Fruit fly (Drosophila melanogaster) whole organism, embryonic: ENCODE results near the gene CG9733.

Source experiments
- Adf1 ChIP-seq: fragments of 200-800 bp; sonication (Bioruptor generic); IDR thresholded peaks from 2 replicates; pipeline ENCODE4 v1.3.6; 2022; ENCODE audit warnings: missing biosample characterization, missing genetic modification characterization
- Antp ChIP-seq: fragments of 200-800 bp; sonication (Bioruptor generic); optimal IDR thresholded peaks from 3 replicates; lab custom pipeline; 2016; ENCODE audit warnings: missing biosample characterization, missing genetic modification characterization
- Atf3 ChIP-seq: fragments of 200-800 bp; sonication (Bioruptor generic); optimal IDR thresholded peaks from 3 replicates; lab custom pipeline; 2016; ENCODE audit warnings: missing biosample characterization, missing genetic modification characterization
- CG12071 ChIP-seq: fragments of 200-800 bp; sonication (Bioruptor generic); optimal IDR thresholded peaks from 3 replicates; lab custom pipeline; 2018; ENCODE audit warnings: missing biosample characterization, mild to moderate bottlenecking, missing genetic modification characterization
- CG14860 ChIP-seq: fragments of 200-800 bp; sonication (Bioruptor generic); IDR thresholded peaks from 3 replicates; pipeline ENCODE4 v1.3.6; 2022; ENCODE audit warnings: missing biosample characterization, missing genetic modification characterization; ENCODE audit not compliant: partially characterized antibody
- CG15269 ChIP-seq: fragments of 200-800 bp; sonication (Bioruptor generic); optimal IDR thresholded peaks from 2 replicates; lab custom pipeline; 2018; ENCODE audit warnings: missing biosample characterization, mild to moderate bottlenecking, missing genetic modification characterization, moderate library complexity
- CG18599 ChIP-seq: fragments of 200-800 bp; sonication (Bioruptor generic); optimal IDR thresholded peaks from 3 replicates; lab custom pipeline; 2017; ENCODE audit warnings: missing biosample characterization, missing genetic modification characterization, mild to moderate bottlenecking, moderate library complexity, missing genetic modification reagents
- CG2120 ChIP-seq: fragments of 200-800 bp; sonication (Bioruptor generic); optimal IDR thresholded peaks from 3 replicates; lab custom pipeline; 2016; ENCODE audit warnings: missing biosample characterization, missing genetic modification characterization
- CG2875 ChIP-seq: fragments of 200-800 bp; sonication (Bioruptor generic); optimal IDR thresholded peaks from 2 replicates; lab custom pipeline; 2017; ENCODE audit warnings: missing biosample characterization, mild to moderate bottlenecking, missing genetic modification characterization, missing genetic modification reagents
- CG34224 ChIP-seq: fragments of 200-800 bp; sonication (Bioruptor generic); IDR thresholded peaks from 3 replicates; pipeline ENCODE4 v1.3.6; 2022; ENCODE audit warnings: missing biosample characterization, missing genetic modification characterization; ENCODE audit not compliant: partially characterized antibody
- CG3847 ChIP-seq: fragments of 200-800 bp; sonication (Bioruptor generic); IDR thresholded peaks from 2 replicates; pipeline ENCODE4 v1.3.6; 2022; ENCODE audit warnings: missing biosample characterization, missing genetic modification characterization
- CG4360 ChIP-seq: fragments of 200-800 bp; sonication (Bioruptor generic); IDR thresholded peaks from 2 replicates; pipeline ENCODE4 v1.3.6; 2022; ENCODE audit warnings: missing biosample characterization, missing genetic modification characterization
- CG5180 ChIP-seq: fragments of 200-800 bp; sonication (Bioruptor generic); optimal IDR thresholded peaks from 3 replicates; lab custom pipeline; 2017; ENCODE audit warnings: missing biosample characterization, missing genetic modification characterization, mild to moderate bottlenecking, moderate library complexity, missing genetic modification reagents
- CG6654 ChIP-seq: fragments of 200-800 bp; sonication (Bioruptor generic); optimal IDR thresholded peaks from 2 replicates; lab custom pipeline; 2017; ENCODE audit warnings: missing biosample characterization, mild to moderate bottlenecking, missing genetic modification characterization
- CG7839 ChIP-seq: fragments of 200-800 bp; sonication (Bioruptor generic); optimal IDR thresholded peaks from 3 replicates; lab custom pipeline; 2018; ENCODE audit warnings: missing biosample characterization, mild to moderate bottlenecking, missing genetic modification characterization, moderate library complexity
- CG8478 ChIP-seq: fragments of >200 bp; optimal IDR thresholded peaks from 2 replicates; lab custom pipeline; 2018
- CG8924 ChIP-seq: fragments of 200-800 bp; optimal IDR thresholded peaks from 3 replicates; lab custom pipeline; 2019; ENCODE audit warnings: missing biosample characterization, mild to moderate bottlenecking, missing genetic modification characterization, moderate library complexity
- CoRest ChIP-seq: fragments of 200-800 bp; sonication (Bioruptor generic); optimal IDR thresholded peaks from 3 replicates; lab custom pipeline; 2018; ENCODE audit warnings: missing biosample characterization, mild to moderate bottlenecking, missing genetic modification characterization, moderate library complexity
- Ets97D ChIP-seq: fragments of 200-800 bp; sonication (Bioruptor generic); optimal IDR thresholded peaks from 3 replicates; lab custom pipeline; 2016; ENCODE audit warnings: missing biosample characterization, missing genetic modification characterization
- Fer2 ChIP-seq: fragments of 200-800 bp; sonication (Bioruptor generic); optimal IDR thresholded peaks from 2 replicates; lab custom pipeline; 2018; ENCODE audit warnings: missing biosample characterization, mild to moderate bottlenecking, missing genetic modification characterization, moderate library complexity
- Hr3 ChIP-seq: fragments of 200-800 bp; sonication (Bioruptor generic); optimal IDR thresholded peaks from 3 replicates; lab custom pipeline; 2016; ENCODE audit warnings: missing biosample characterization, missing genetic modification characterization
- Hsf ChIP-seq: fragments of 200-800 bp; sonication (Bioruptor generic); optimal IDR thresholded peaks from 3 replicates; lab custom pipeline; 2016; ENCODE audit warnings: missing biosample characterization, missing genetic modification characterization
- Mad ChIP-seq: fragments of 200-800 bp; sonication (Bioruptor generic); optimal IDR thresholded peaks from 2 replicates; lab custom pipeline; 2016; ENCODE audit warnings: missing biosample characterization, missing genetic modification characterization
- Nf-YB ChIP-seq: fragments of 200-800 bp; sonication (Bioruptor generic); optimal IDR thresholded peaks from 3 replicates; lab custom pipeline; 2019; ENCODE audit warnings: missing biosample characterization, mild to moderate bottlenecking, missing genetic modification characterization, moderate library complexity
- Nf-YC ChIP-seq: fragments of 200-800 bp; optimal IDR thresholded peaks from 3 replicates; lab custom pipeline; 2019; ENCODE audit warnings: missing biosample characterization, mild to moderate bottlenecking, missing genetic modification characterization, moderate library complexity
- Ssrp ChIP-seq: fragments of 200-800 bp; sonication (Bioruptor generic); optimal IDR thresholded peaks from 2 replicates; lab custom pipeline; 2018; ENCODE audit warnings: missing biosample characterization, mild to moderate bottlenecking, missing genetic modification characterization, moderate library complexity
- Stat92E ChIP-seq, 3 experiments: fragments of >200 bp in 2 of 3; fragments of 200-800 bp in 1 of 3; sonication (Bioruptor generic) in 1 of 3; optimal IDR thresholded peaks; 2 replicates each; lab custom pipeline; 2017 to 2019; ENCODE audit warnings: missing biosample characterization in 3 of 3, missing genetic modification characterization in 3 of 3, mild to moderate bottlenecking in 1 of 3, moderate library complexity in 1 of 3
- Vsx1 ChIP-seq: fragments of 200-800 bp; sonication (Bioruptor generic); optimal IDR thresholded peaks from 2 replicates; lab custom pipeline; 2017; ENCODE audit warnings: missing biosample characterization, mild to moderate bottlenecking, missing genetic modification characterization, missing genetic modification reagents
- Xrp1 ChIP-seq: fragments of 200-800 bp; sonication (Bioruptor generic); IDR thresholded peaks from 2 replicates; pipeline ENCODE4 v1.3.6; 2022; ENCODE audit warnings: missing biosample characterization, missing genetic modification characterization
- ato ChIP-seq: fragments of 200-800 bp; sonication (Bioruptor generic); IDR thresholded peaks from 2 replicates; pipeline ENCODE4 v1.3.6; 2022; ENCODE audit warnings: missing biosample characterization, missing genetic modification characterization; ENCODE audit not compliant: partially characterized antibody
- az2 ChIP-seq: fragments of 200-800 bp; sonication (Bioruptor generic); optimal IDR thresholded peaks from 3 replicates; lab custom pipeline; 2016; ENCODE audit warnings: missing biosample characterization, missing genetic modification characterization
- bbx ChIP-seq: fragments of 200-800 bp; sonication (Bioruptor generic); IDR thresholded peaks from 2 replicates; pipeline ENCODE4 v1.3.6; 2022; ENCODE audit warnings: missing biosample characterization, missing genetic modification characterization; ENCODE audit not compliant: partially characterized antibody
- cato ChIP-seq: fragments of 200-800 bp; sonication (Bioruptor generic); optimal IDR thresholded peaks from 2 replicates; lab custom pipeline; 2016; ENCODE audit warnings: missing biosample characterization, missing genetic modification characterization, borderline replicate concordance
- chinmo ChIP-seq: fragments of 200-800 bp; sonication (Bioruptor generic); IDR thresholded peaks from 4 replicates; pipeline ENCODE4 v1.3.6; 2022; ENCODE audit warnings: missing biosample characterization, missing genetic modification characterization; ENCODE audit not compliant: partially characterized antibody
- crc ChIP-seq: fragments of 200-800 bp; sonication (Bioruptor generic); optimal IDR thresholded peaks from 2 replicates; lab custom pipeline; 2016; ENCODE audit warnings: missing biosample characterization, missing genetic modification characterization
- crol ChIP-seq: fragments of 200-800 bp; sonication (Bioruptor generic); IDR thresholded peaks from 2 replicates; pipeline ENCODE4 v1.3.6; 2022; ENCODE audit warnings: missing biosample characterization, missing genetic modification characterization
- esg ChIP-seq: fragments of 200-800 bp; sonication (Bioruptor generic); conservative IDR thresholded peaks from 2 replicates; pipeline ENCODE4 v1.3.6; 2022; ENCODE audit warnings: missing biosample characterization, missing genetic modification characterization
- ewg ChIP-seq: fragments of 200-800 bp; sonication (Bioruptor generic); optimal IDR thresholded peaks from 3 replicates; lab custom pipeline; 2017; ENCODE audit warnings: mild to moderate bottlenecking, missing biosample characterization, missing genetic modification reagents, missing genetic modification characterization
- fd64A ChIP-seq: fragments of 200-800 bp; sonication (Bioruptor generic); optimal IDR thresholded peaks from 3 replicates; lab custom pipeline; 2018; ENCODE audit warnings: missing biosample characterization, mild to moderate bottlenecking, missing genetic modification characterization
- gce ChIP-seq: fragments of 200-800 bp; sonication (Bioruptor generic); IDR thresholded peaks from 3 replicates; pipeline ENCODE4 v1.3.6; 2022; ENCODE audit warnings: missing biosample characterization, missing genetic modification characterization
- h ChIP-seq: fragments of >200 bp; optimal IDR thresholded peaks from 2 replicates; lab custom pipeline; 2017
- hbn ChIP-seq: fragments of 200-800 bp; sonication (Bioruptor generic); IDR thresholded peaks from 2 replicates; pipeline ENCODE4 v1.3.6; 2022; ENCODE audit warnings: missing biosample characterization, missing genetic modification characterization; ENCODE audit not compliant: partially characterized antibody
- klu ChIP-seq: fragments of 200-800 bp; sonication (Bioruptor generic); IDR thresholded peaks from 2 replicates; pipeline ENCODE4 v1.3.6; 2022; ENCODE audit warnings: missing biosample characterization, missing genetic modification characterization
- mld ChIP-seq: fragments of 200-800 bp; sonication (Bioruptor generic); IDR thresholded peaks from 3 replicates; pipeline ENCODE4 v1.3.6; 2022; ENCODE audit warnings: missing biosample characterization, missing genetic modification characterization; ENCODE audit not compliant: partially characterized antibody
- onecut ChIP-seq: fragments of 200-800 bp; sonication (Bioruptor generic); IDR thresholded peaks from 2 replicates; pipeline ENCODE4 v1.3.6; 2022; ENCODE audit warnings: missing biosample characterization, missing genetic modification characterization
- pnt ChIP-seq: fragments of 200-800 bp; sonication (Bioruptor generic); optimal IDR thresholded peaks from 3 replicates; lab custom pipeline; 2016; ENCODE audit warnings: missing biosample characterization, missing genetic modification characterization
- ranshi ChIP-seq: fragments of 200-800 bp; sonication (Bioruptor generic); IDR thresholded peaks from 2 replicates; pipeline ENCODE4 v1.3.6; 2022; ENCODE audit warnings: missing biosample characterization, missing genetic modification characterization
- sens ChIP-seq: fragments of 200-800 bp; sonication (Bioruptor generic); peaks from one replicate; lab custom pipeline; 2016; ENCODE audit warnings: missing biosample characterization, missing genetic modification characterization
- stc ChIP-seq: fragments of 200-800 bp; sonication (Bioruptor generic); IDR thresholded peaks from 2 replicates; pipeline ENCODE4 v1.3.6; 2022; ENCODE audit warnings: missing biosample characterization, missing genetic modification characterization
- trh ChIP-seq: fragments of 200-800 bp; sonication (Bioruptor generic); optimal IDR thresholded peaks from 2 replicates; lab custom pipeline; 2016; ENCODE audit warnings: missing biosample characterization, missing genetic modification characterization
- usp ChIP-seq: fragments of >200 bp; optimal IDR thresholded peaks from 2 replicates; lab custom pipeline; 2017; ENCODE audit warnings: missing biosample characterization, missing genetic modification characterization
- yki ChIP-seq: fragments of >200 bp; optimal IDR thresholded peaks from 3 replicates; lab custom pipeline; 2018

CG9733 gene

DNA sequence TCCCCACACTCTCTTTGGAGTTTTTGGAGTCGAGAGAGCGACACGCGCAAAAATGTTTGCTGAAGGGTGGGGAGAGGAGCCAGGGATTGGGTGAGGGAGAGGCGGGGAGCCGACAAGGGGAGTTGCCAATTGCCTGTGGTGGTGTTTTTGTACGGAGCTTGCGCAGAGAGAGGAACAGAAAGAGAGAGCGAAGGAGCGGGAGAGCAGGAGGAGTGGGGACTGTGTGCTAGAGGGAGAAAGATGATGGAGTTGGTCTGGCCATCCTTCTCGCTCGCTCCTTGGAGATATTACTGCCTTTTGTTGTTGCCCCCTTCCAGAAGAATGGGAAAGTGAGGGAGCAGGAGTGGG, 24.6 kb upstream of the CG9733 start:
- TF ChIP-seq ewg (GFP tag; lab: Kevin White, UChicago) (peak; percentile 99), ato (no peak), klu (GFP tag; lab: Robert Waterston, UW) (no peak), Hr3 (GFP tag; lab: Kevin White, UChicago) (no peak), CoRest (tag; lab: Kevin White, UChicago) (no peak), CG34224 (GFP tag; lab: Robert Waterston, UW) (no peak), CG2120 (GFP tag; lab: Kevin White, UChicago) (no peak), Ssrp (no peak), CG15269 (tag; lab: Kevin White, UChicago) (no peak), az2 (GFP tag; lab: Kevin White, UChicago) (no peak), Adf1 (GFP tag; lab: Robert Waterston, UW) (peak; percentile 47; the same call in 1 of the 2 replicates), hbn (GFP tag; lab: Robert Waterston, UW) (no peak), mld (GFP tag; lab: Robert Waterston, UW) (no peak), bbx (GFP tag; lab: Robert Waterston, UW) (no peak), CG4360 (GFP tag; lab: Robert Waterston, UW) (peak; percentile 68), Nf-YC (tag; lab: Kevin White, UChicago) (peak; percentile 96), stc (no peak), gce (GFP tag; lab: Robert Waterston, UW) (no peak), CG12071 (GFP tag; lab: Kevin White, UChicago) (peak; percentile 35), Vsx1 (GFP tag; lab: Kevin White, UChicago) (no peak), Mad (GFP tag; lab: Kevin White, UChicago) (no peak), Stat92E (GFP tag; optimal IDR thresholded peaks at IDR 0.05; lab: Kevin White, UChicago) (no peak), pnt (GFP tag; lab: Kevin White, UChicago) (no peak), chinmo (0 out of 4 replicates have a peak, but pooled peaks have one; percentile 16), h (lab: Kevin White, UChicago) (no peak), usp (GFP tag; lab: Kevin White, UChicago) (no peak), fd64A (GFP tag; lab: Kevin White, UChicago) (no peak), Nf-YB (peak; percentile 91), CG6654 (GFP tag; lab: Kevin White, UChicago) (no peak), Hsf (no peak), yki (lab: Kevin White, UChicago) (peak; percentile 82), Antp (GFP tag; lab: Kevin White, UChicago) (no peak), Xrp1 (GFP tag; lab: Robert Waterston, UW) (no peak), CG5180 (GFP tag; lab: Kevin White, UChicago) (peak; percentile 68), CG18599 (GFP tag; lab: Kevin White, UChicago) (no peak), trh (no peak), CG14860 (GFP tag; lab: Robert Waterston, UW) (0 out of 3 replicates have a peak, but pooled peaks have one; percentile 28), Ets97D (GFP tag; lab: Kevin White, UChicago) (no peak), CG8478 (lab: Kevin White, UChicago) (peak; percentile 62), CG7839 (tag; lab: Kevin White, UChicago) (no peak), CG2875 (GFP tag; lab: Kevin White, UChicago) (no peak), Atf3 (no peak), ranshi (GFP tag; lab: Robert Waterston, UW) (no peak), Fer2 (tag; lab: Kevin White, UChicago) (no peak), esg (GFP tag; lab: Robert Waterston, UW) (no peak), CG8924 (tag; lab: Kevin White, UChicago) (no peak), sens (GFP tag; lab: Kevin White, UChicago) (no peak), cato (GFP tag; lab: Kevin White, UChicago) (no peak), onecut (GFP tag; lab: Robert Waterston, UW) (no peak), crc (no peak), crol (GFP tag; lab: Robert Waterston, UW) (peak; percentile 96), CG3847 (no peak)
